Worm (Caenorhabditis elegans) whole organism, young adult: ENCODE data around the gene srbc-51.

Experiments
- F57C9.4 ChIP-seq: sonication (generic microtip); optimal IDR thresholded peaks from 2 replicates; lab custom pipeline; 2017; ENCODE audit warnings: mild to moderate bottlenecking, missing genetic modification characterization, missing compliant biosample characterization
- dpl-1 ChIP-seq: fragments of 150-350 bp; optimal IDR thresholded peaks from 2 replicates; lab custom pipeline; 2014; ENCODE audit warnings: missing biosample characterization, missing genetic modification reagents, missing genetic modification characterization
- him-1 ChIP-seq: sonication (generic microtip); optimal IDR thresholded peaks from 2 replicates; lab custom pipeline; 2016; ENCODE audit warnings: missing genotype, missing genetic modification reagents, missing genetic modification characterization, missing compliant biosample characterization
- let-607 ChIP-seq, 2 experiments: fragments of 200-800 bp in 1 of 2; sonication (Bioruptor generic) in 1 of 2; sonication (generic microtip) in 1 of 2; optimal IDR thresholded peaks; 2 replicates each; lab custom pipeline; 2016 to 2018; ENCODE audit warnings: mild to moderate bottlenecking in 2 of 2, missing compliant biosample characterization in 2 of 2, missing genetic modification characterization in 2 of 2, moderate library complexity in 2 of 2, missing genotype in 1 of 2
- lin-40 ChIP-seq: sonication (generic microtip); optimal IDR thresholded peaks from 2 replicates; lab custom pipeline; 2016; ENCODE audit warnings: missing genetic modification characterization, mild to moderate bottlenecking, missing compliant biosample characterization, missing genotype, missing genetic modification reagents
- madf-6 ChIP-seq: fragments of 200-800 bp; sonication (Bioruptor generic); IDR thresholded peaks from 2 replicates; pipeline ENCODE4 v1.3.6; 2022; ENCODE audit warnings: missing genetic modification reagents, missing genetic modification characterization, missing compliant biosample characterization
- nfya-2 ChIP-seq: fragments of 200-800 bp; sonication (Bioruptor generic); IDR thresholded peaks from 2 replicates; pipeline ENCODE4 v1.3.6; 2022; ENCODE audit warnings: missing genetic modification reagents, missing genetic modification characterization, missing compliant biosample characterization
- repo-1 ChIP-seq: sonication (generic microtip); optimal IDR thresholded peaks from 2 replicates; lab custom pipeline; 2017; ENCODE audit warnings: mild to moderate bottlenecking, missing genetic modification characterization, missing compliant biosample characterization
- sea-2 ChIP-seq: fragments of 200-800 bp; sonication (Bioruptor generic); IDR thresholded peaks from 2 replicates; pipeline ENCODE4 v1.3.6; 2022; ENCODE audit warnings: missing genetic modification characterization, missing compliant biosample characterization
- ztf-28 ChIP-seq: fragments of 200-800 bp; sonication (Bioruptor generic); IDR thresholded peaks from 2 replicates; pipeline ENCODE4 v1.3.6; 2022; ENCODE audit warnings: missing genetic modification reagents, missing genetic modification characterization, missing compliant biosample characterization

srbc-51 gene

ce11 chrV:15873762-15874161 is 47.6 kb downstream of the srbc-51 start (continued):
- TF ChIP-seq nfya-2 (GFP tag; lab: Robert Waterston, UW) (0 out of 2 replicates have a peak, but pooled peaks have one; percentile 49), F57C9.4 (tag; lab: Kevin White, UChicago) (peak; percentile 74)

ce11 chrV:15876308-15876707 is 50.1 kb downstream of the srbc-51 start, which contains the start of gene nhr-102:
nhr-102 (minus strand) TSS chrV:15876408.
- TF ChIP-seq madf-6 (GFP tag; lab: Robert Waterston, UW) = 0 out of 2 replicates have a peak, but pooled peaks have one; percentile 28
- TF ChIP-seq ztf-28 (GFP tag; lab: Robert Waterston, UW) = no peak
- TF ChIP-seq lin-40 (tag; lab: Kevin White, UChicago) = no peak
- no peak for TF ChIP-seq dpl-1 (GFP tag; lab: Kevin White, UChicago)
- TF ChIP-seq him-1 (tag; lab: Kevin White, UChicago) = no peak
- no peak for TF ChIP-seq let-607 (tag; optimal IDR thresholded peaks at IDR 0.05; lab: Kevin White, UChicago)
- TF ChIP-seq sea-2 (GFP tag; lab: Robert Waterston, UW) = no peak
- TF ChIP-seq repo-1 = no peak
